Worm (Caenorhabditis elegans) whole organism, L1 larva: Measurements from ENCODE around the gene daf-6.

Experiments used
- C04F5.9 ChIP-seq: sonication (generic microtip); optimal IDR thresholded peaks from 2 replicates; lab custom pipeline; 2016; ENCODE audit warnings: missing genetic modification characterization, missing compliant biosample characterization
- alr-1 ChIP-seq: fragments of 200-800 bp; sonication (Bioruptor generic); optimal IDR thresholded peaks from 2 replicates; lab custom pipeline; 2018; ENCODE audit warnings: borderline replicate concordance, mild to moderate bottlenecking, missing genetic modification characterization, missing compliant biosample characterization
- blmp-1 ChIP-seq: fragments of 150-350 bp; optimal IDR thresholded peaks from 2 replicates; lab custom pipeline; 2014; ENCODE audit warnings: missing biosample characterization, missing genetic modification characterization
- ceh-82 ChIP-seq, 3 experiments: fragments of 150-350 bp in 1 of 3; sonication (generic microtip) in 2 of 3; optimal IDR thresholded peaks; 2 replicates each; lab custom pipeline; 2014 to 2017; ENCODE audit warnings: missing biosample characterization in 3 of 3, missing genetic modification characterization in 3 of 3
- ces-1 ChIP-seq: fragments of 150-350 bp; optimal IDR thresholded peaks from 2 replicates; lab custom pipeline; 2014; ENCODE audit warnings: missing biosample characterization, missing genetic modification reagents, missing genetic modification characterization
- dpl-1 ChIP-seq, 3 experiments: fragments of 150-350 bp in 2 of 3; sonication (generic microtip) in 1 of 3; optimal IDR thresholded peaks; 2 replicates each; lab custom pipeline; 2014 to 2017; ENCODE audit warnings: missing biosample characterization in 3 of 3, missing genetic modification characterization in 3 of 3, missing genetic modification reagents in 3 of 3
- dsc-1 ChIP-seq: sonication (generic microtip); optimal IDR thresholded peaks from 2 replicates; lab custom pipeline; 2016; ENCODE audit warnings: mild to moderate bottlenecking, missing genetic modification characterization, missing compliant biosample characterization
- efl-1 ChIP-seq, 4 experiments: fragments of 150-350 bp; optimal IDR thresholded peaks in 3 of 4; peaks in 1 of 4; 1 replicate in 1 of 4; 2 replicates in 3 of 4; lab custom pipeline; 2014; ENCODE audit warnings: missing biosample characterization in 2 of 4, missing genetic modification characterization in 2 of 4, missing genetic modification reagents in 2 of 4
- efl-3 ChIP-seq: fragments of 200-800 bp; sonication (Bioruptor generic); optimal IDR thresholded peaks from 2 replicates; lab custom pipeline; 2018; ENCODE audit warnings: mild to moderate bottlenecking, missing genetic modification characterization, missing compliant biosample characterization
- egl-13 ChIP-seq: sonication (generic microtip); optimal IDR thresholded peaks from 2 replicates; lab custom pipeline; 2016; ENCODE audit warnings: missing genotype, missing genetic modification reagents, missing genetic modification characterization, missing compliant biosample characterization
- elt-3 ChIP-seq, 6 experiments: fragments of 150-350 bp in 1 of 6; sonication (generic microtip); optimal IDR thresholded peaks; 2 replicates each; lab custom pipeline; 2017 to 2018; ENCODE audit warnings: missing biosample characterization in 6 of 6, missing genetic modification characterization in 6 of 6, inconsistent platforms in 1 of 6
- fkh-10 ChIP-seq: sonication (generic microtip); optimal IDR thresholded peaks from 2 replicates; lab custom pipeline; 2017; ENCODE audit warnings: missing biosample characterization, missing genetic modification reagents, missing genetic modification characterization
- fkh-8 ChIP-seq: sonication (generic microtip); optimal IDR thresholded peaks from 2 replicates; lab custom pipeline; 2016; ENCODE audit warnings: mild to moderate bottlenecking, missing genetic modification characterization, missing compliant biosample characterization
- lin-14 ChIP-seq: fragments of 200-800 bp; sonication (Bioruptor generic); optimal IDR thresholded peaks from 2 replicates; lab custom pipeline; 2018; ENCODE audit warnings: mild to moderate bottlenecking, missing genetic modification characterization, moderate library complexity, missing compliant biosample characterization
- lin-39 ChIP-seq: fragments of 150-350 bp; optimal IDR thresholded peaks from 2 replicates; lab custom pipeline; 2014; ENCODE audit warnings: missing biosample characterization, missing genetic modification reagents, missing genetic modification characterization
- nhr-11 ChIP-seq: fragments of 150-350 bp; optimal IDR thresholded peaks from 2 replicates; lab custom pipeline; 2014; ENCODE audit warnings: missing biosample characterization, missing genetic modification characterization
- nhr-19 ChIP-seq: fragments of 200-800 bp; sonication (Bioruptor generic); conservative IDR thresholded peaks from 2 replicates; pipeline ENCODE4 v1.3.6; 2022; ENCODE audit warnings: missing genetic modification characterization, missing compliant biosample characterization
- nhr-237 ChIP-seq: fragments of 150-350 bp; optimal IDR thresholded peaks from 2 replicates; lab custom pipeline; 2014; ENCODE audit warnings: missing biosample characterization, missing genetic modification characterization
- nhr-47 ChIP-seq: sonication (generic microtip); optimal IDR thresholded peaks from 2 replicates; lab custom pipeline; 2016; ENCODE audit warnings: mild to moderate bottlenecking, missing genetic modification characterization, moderate library complexity, missing compliant biosample characterization
- nhr-76 ChIP-seq: sonication (generic microtip); optimal IDR thresholded peaks from 2 replicates; lab custom pipeline; 2017; ENCODE audit warnings: missing biosample characterization, missing genetic modification characterization
- nhr-77 ChIP-seq: fragments of 150-350 bp; optimal IDR thresholded peaks from 2 replicates; lab custom pipeline; 2014; ENCODE audit warnings: missing biosample characterization, missing genetic modification characterization
- nhr-84 ChIP-seq: sonication (generic microtip); optimal IDR thresholded peaks from 2 replicates; lab custom pipeline; 2017; ENCODE audit warnings: missing biosample characterization, missing genetic modification characterization
- rnt-1 ChIP-seq: sonication (generic microtip); optimal IDR thresholded peaks from 2 replicates; lab custom pipeline; 2016; ENCODE audit warnings: mild to moderate bottlenecking, missing genetic modification characterization, moderate library complexity, missing compliant biosample characterization
- sox-4 ChIP-seq: sonication (generic microtip); optimal IDR thresholded peaks from 2 replicates; lab custom pipeline; 2016; ENCODE audit warnings: missing genetic modification characterization, missing compliant biosample characterization
- tbx-2 ChIP-seq: sonication (generic microtip); optimal IDR thresholded peaks from 2 replicates; lab custom pipeline; 2016; ENCODE audit warnings: missing genetic modification characterization, missing compliant biosample characterization
- tlp-1 ChIP-seq: fragments of 150-350 bp; optimal IDR thresholded peaks from 2 replicates; lab custom pipeline; 2014; ENCODE audit warnings: missing biosample characterization, missing genetic modification characterization
- unc-62 ChIP-seq: fragments of 150-350 bp; optimal IDR thresholded peaks from 2 replicates; lab custom pipeline; 2014; ENCODE audit warnings: missing biosample characterization, missing genetic modification reagents, missing genetic modification characterization
- unc-86 ChIP-seq: sonication (generic microtip); optimal IDR thresholded peaks from 2 replicates; lab custom pipeline; 2016; ENCODE audit warnings: missing genetic modification characterization, missing compliant biosample characterization
- vab-15 ChIP-seq: sonication (generic microtip); optimal IDR thresholded peaks from 2 replicates; lab custom pipeline; 2017; ENCODE audit warnings: missing genotype, mild to moderate bottlenecking, missing genetic modification characterization, missing compliant biosample characterization
- ztf-11 ChIP-seq, 2 experiments: sonication (generic microtip); optimal IDR thresholded peaks; 2 replicates each; lab custom pipeline; 2016 to 2017; ENCODE audit warnings: missing genetic modification characterization in 2 of 2, missing biosample characterization in 1 of 2, missing compliant biosample characterization in 1 of 2
- ztf-4 ChIP-seq: fragments of 150-350 bp; optimal IDR thresholded peaks from 2 replicates; lab custom pipeline; 2014; ENCODE audit warnings: missing biosample characterization, missing genetic modification characterization

Gene daf-6

DNA sequence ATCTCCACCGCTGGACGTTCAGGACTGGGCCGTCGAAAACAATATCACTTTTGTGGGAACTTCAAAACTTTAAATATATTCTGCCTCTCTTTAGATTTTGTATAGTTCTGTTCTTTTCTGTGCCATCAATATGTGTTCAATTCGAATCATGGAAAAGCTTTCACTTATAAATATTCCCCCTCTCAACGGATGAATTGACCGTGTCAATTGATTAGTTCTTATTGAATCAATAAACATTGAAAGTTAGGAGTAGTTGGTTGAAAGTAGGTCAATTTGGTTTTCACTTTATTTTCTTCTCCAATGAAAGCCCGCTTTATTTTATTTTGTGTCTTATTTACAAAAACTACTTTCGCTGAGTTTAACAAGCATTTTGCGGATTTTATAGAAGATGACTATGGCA lies 9.9 kb downstream of the daf-6 start, which contains the start of gene lips-8:
lips-8 (plus strand) TSS at position 301 of the 400 bp plus-strand sequence.
- no peak for TF ChIP-seq nhr-77 (tag; lab: Kevin White, UChicago)
- TF ChIP-seq ztf-11 (tag; optimal IDR thresholded peaks at IDR 0.05; lab: Kevin White, UChicago): no peak
- peak; percentile 6 for TF ChIP-seq blmp-1 (tag; lab: Kevin White, UChicago)
- no peak for TF ChIP-seq nhr-47 (tag; lab: Kevin White, UChicago)
- TF ChIP-seq nhr-84 (tag; lab: Kevin White, UChicago): no peak

DNA sequence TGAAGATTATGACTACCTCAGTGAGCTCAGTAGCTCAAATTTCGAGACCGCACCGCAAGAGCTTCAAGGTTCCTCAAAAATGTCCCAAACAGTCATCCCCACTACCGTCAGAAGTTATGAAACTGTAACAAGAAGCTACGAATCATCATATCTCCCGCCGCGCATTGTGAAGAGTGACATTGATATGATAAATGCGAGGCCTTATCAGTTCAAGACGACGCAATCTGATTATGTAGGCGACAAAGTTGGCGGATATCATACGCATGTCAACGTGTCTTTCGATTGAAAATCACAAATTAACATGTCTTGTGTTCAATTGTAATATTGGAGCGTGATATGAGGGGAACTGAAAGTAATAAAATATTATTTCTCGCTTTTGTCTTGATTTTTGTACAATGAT lies 12.2 kb downstream of the daf-6 start:
- TF ChIP-seq ztf-4 (tag; lab: Kevin White, UChicago): no peak
- peak in 1 of 6 experiments; percentile 54 for TF ChIP-seq elt-3 (tag; optimal IDR thresholded peaks at IDR 0.05; lab: Kevin White, UChicago)

DNA sequence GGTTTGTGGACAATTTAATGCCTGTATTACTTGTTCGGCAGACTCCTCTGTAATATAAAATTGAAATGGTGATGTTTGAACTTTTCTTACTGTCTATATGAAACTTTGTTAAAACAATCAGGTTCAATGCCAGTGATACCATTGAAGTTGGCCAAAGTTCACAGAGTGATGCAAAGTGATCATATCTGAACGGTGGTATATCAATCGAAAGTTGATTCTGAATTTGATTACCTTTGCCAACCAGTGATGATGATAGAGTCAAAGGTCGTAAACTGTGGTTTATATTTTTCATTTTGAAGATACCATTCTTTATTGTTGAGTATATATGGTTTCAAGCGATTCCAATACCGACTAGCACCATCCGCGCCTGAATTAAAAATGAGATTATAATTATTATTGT lies 15.1 kb downstream of the daf-6 start:
- TF ChIP-seq fkh-8 (tag; lab: Kevin White, UChicago): no peak
- no peak for TF ChIP-seq dpl-1 (GFP tag; optimal IDR thresholded peaks at IDR 0.05; lab: Kevin White, UChicago)
- TF ChIP-seq blmp-1 (tag; lab: Kevin White, UChicago): peak; percentile 32
- peak in 4 of 6 experiments; percentile 7 to 49 (median 24) for TF ChIP-seq elt-3 (tag; optimal IDR thresholded peaks at IDR 0.05; lab: Kevin White, UChicago)
- no peak for TF ChIP-seq unc-86

ce11 chrX:14905161-14905560 lies 16.9 kb downstream of the daf-6 start, which contains the start of gene hex-5:
Gene hex-5, minus strand, starts transcription at chrX:14905261.
- no peak for TF ChIP-seq vab-15

- peak in 2 of 6 experiments; percentile 29 to 61 for TF ChIP-seq elt-3 (tag; optimal IDR thresholded peaks at IDR 0.05; lab: Kevin White, UChicago)
- peak; percentile 53 for TF ChIP-seq blmp-1 (tag; lab: Kevin White, UChicago)
- no peak for TF ChIP-seq ces-1 (GFP tag; lab: Kevin White, UChicago)
- no peak for TF ChIP-seq nhr-76
Observed at ce11 chrX:14907257-14907801, 19.0 kb downstream of the daf-6 start.

DNA sequence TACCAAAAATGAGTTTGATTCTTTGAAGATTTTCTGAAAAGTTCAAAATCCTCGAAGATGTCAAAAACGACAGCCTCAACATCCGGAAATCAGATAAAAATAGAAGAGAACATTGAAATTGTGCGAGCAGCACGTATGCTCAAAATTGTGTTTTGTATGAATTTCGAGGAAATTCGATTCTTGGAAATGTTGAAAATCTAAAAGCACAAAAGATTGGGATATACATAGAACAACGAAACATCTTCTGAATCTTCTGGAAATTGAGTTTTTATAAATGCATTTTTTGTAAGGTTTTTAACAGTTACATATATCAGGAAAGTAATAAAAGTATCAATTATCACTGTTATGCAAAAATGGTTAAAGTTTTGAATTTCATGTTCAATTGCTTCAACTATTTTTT lies 22.4 kb downstream of the daf-6 start:
- TF ChIP-seq nhr-237 (tag; lab: Kevin White, UChicago) (no peak), fkh-10 (GFP tag; lab: Kevin White, UChicago) (peak; percentile 50)

- no peak for TF ChIP-seq nhr-47 (tag; lab: Kevin White, UChicago)
- TF ChIP-seq egl-13 (tag; lab: Kevin White, UChicago): no peak
- TF ChIP-seq unc-62 (GFP tag; lab: Kevin White, UChicago): no peak
- no peak for TF ChIP-seq C04F5.9 (tag; lab: Kevin White, UChicago)
- TF ChIP-seq alr-1 (tag; lab: Kevin White, UChicago): no peak
- TF ChIP-seq vab-15: no peak
- TF ChIP-seq sox-4 (tag; lab: Kevin White, UChicago): no peak
- no peak for TF ChIP-seq efl-1 (optimal IDR thresholded peaks at IDR 0.05; lab: Kevin White, UChicago)
- TF ChIP-seq efl-1 (GFP tag; optimal IDR thresholded peaks at IDR 0.05 in 1 of 2; lab: Kevin White, UChicago): peak in 1 of 2 experiments; percentile 62
- TF ChIP-seq nhr-11: no peak
- TF ChIP-seq lin-14 (GFP tag; lab: Kevin White, UChicago): peak; percentile 33
- TF ChIP-seq ceh-82 (tag; optimal IDR thresholded peaks at IDR 0.05; lab: Kevin White, UChicago): no peak
- TF ChIP-seq dsc-1: no peak
- no peak for TF ChIP-seq lin-39 (tag; lab: Kevin White, UChicago)
- TF ChIP-seq nhr-19 (GFP tag; lab: Robert Waterston, UW): no peak
- peak; percentile 83 for TF ChIP-seq fkh-10 (GFP tag; lab: Kevin White, UChicago)
- TF ChIP-seq efl-3: no peak
- no peak for TF ChIP-seq rnt-1 (tag; lab: Kevin White, UChicago)
- no peak for TF ChIP-seq tbx-2
- TF ChIP-seq tlp-1 (tag; lab: Kevin White, UChicago): no peak
Observed at ce11 chrX:14916767-14917166, 28.5 kb downstream of the daf-6 start.
